Worm (Caenorhabditis elegans) whole organism, early embryonic: ENCODE measurements around the gene dhs-14.

Experiments used
- ama-1 ChIP-seq: fragments of 150-350 bp; optimal IDR thresholded peaks from 2 replicates; lab custom pipeline; 2014
- ceh-36 ChIP-seq: sonication (generic microtip); optimal IDR thresholded peaks from 2 replicates; lab custom pipeline; 2016; ENCODE audit warnings: missing genetic modification characterization, inconsistent platforms, missing compliant biosample characterization
- flt-1 ChIP-seq: fragments of 200-800 bp; sonication (Bioruptor generic); IDR thresholded peaks from 2 replicates; pipeline ENCODE4 v1.3.6; 2022; ENCODE audit warnings: missing genetic modification characterization, missing compliant biosample characterization

DNA sequence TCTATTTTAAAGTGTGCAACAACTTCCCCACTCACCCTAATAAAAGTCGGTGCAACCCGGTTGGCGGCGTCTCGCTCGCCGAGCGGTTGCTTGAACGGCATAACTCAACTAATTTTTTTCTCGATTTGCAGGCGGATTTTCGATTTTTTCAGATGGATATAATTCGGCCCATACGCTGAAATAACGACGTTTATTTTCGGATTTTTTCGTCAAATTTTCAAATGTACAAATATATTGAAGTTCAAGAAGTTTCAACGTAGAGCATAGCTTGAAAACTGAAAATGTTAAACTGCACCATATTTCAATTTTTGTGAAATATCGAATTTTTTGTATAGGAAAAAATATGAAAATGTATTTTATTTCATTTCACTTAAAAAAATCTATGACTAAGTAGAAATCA, 42.8 kb upstream of the dhs-14 start, which contains the start of gene ketn-1:
- no peak for TF ChIP-seq flt-1
- no peak for TF ChIP-seq ama-1 (lab: Kevin White, UChicago)
- TF ChIP-seq ceh-36 (tag; lab: Kevin White, UChicago) = no peak
